Worm (Caenorhabditis elegans): ENCODE measurements around the gene irld-50.

irld-50 gene

DNA sequence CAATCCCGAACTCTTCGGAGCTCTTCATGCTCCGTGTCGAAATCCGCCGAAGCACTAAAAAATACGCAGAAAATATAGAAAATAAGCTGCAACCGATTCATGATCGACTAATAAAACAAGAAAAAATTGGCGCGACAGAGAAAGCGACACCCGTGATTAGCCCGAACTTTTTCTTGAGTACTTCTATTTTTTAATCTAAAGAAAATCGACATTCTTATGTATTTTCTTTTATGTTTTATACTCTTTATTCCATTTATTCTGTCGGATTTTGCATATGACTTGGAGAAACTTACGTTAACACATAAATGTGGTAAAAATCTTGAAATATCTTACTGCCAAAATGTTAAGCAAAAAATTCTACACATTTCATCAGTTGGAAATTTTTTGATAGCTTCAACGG is at the start of gene irld-50, which contains the start of gene irld-49:
TSS of gene irld-50 (minus strand) at position 101 of the 400 bp plus-strand sequence.
TSS of gene irld-49 (plus strand) at position 211 of the 400 bp plus-strand sequence.
- TF ChIP-seq hmbx-1 (tag; optimal IDR thresholded peaks at IDR 0.05): no peak
- TF ChIP-seq flt-1 (GFP tag; IDR thresholded peaks at IDR 0.05): no peak
- no peak for TF ChIP-seq sea-1 (GFP tag; conservative IDR thresholded peaks at IDR 0.05)
- no peak for TF ChIP-seq F13C5.2 (tag; optimal IDR thresholded peaks at IDR 0.05)
- TF ChIP-seq B0310.2 (tag; optimal IDR thresholded peaks at IDR 0.05): no peak
- TF ChIP-seq ceh-13 (GFP tag; optimal IDR thresholded peaks at IDR 0.05): no peak
- TF ChIP-seq tra-4 (tag; optimal IDR thresholded peaks at IDR 0.05): no peak
- no peak for TF ChIP-seq ets-7 (tag; optimal IDR thresholded peaks at IDR 0.05)

DNA sequence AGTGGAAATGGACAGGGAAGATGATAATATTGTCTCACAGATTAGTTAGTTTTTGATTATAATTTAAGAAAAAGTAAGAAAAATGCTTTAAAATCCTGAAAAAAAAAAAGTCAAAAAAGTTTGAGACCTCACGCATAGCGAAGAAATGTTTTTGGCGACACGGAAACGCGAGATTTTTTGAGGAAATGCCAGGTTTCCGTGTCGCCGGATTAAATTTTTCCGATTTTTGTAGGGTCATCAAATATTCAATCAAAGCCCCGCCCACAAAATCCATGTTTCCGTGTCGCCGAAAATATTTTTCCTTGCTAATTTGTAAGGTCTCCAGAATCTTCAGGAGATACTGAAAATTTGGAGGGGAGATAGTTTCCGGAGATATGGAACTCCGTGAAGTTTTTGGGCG is 48.4 kb upstream of the irld-50 start:
- TF ChIP-seq ets-7 (tag; optimal IDR thresholded peaks at IDR 0.05) (no peak), hmbx-1 (tag; optimal IDR thresholded peaks at IDR 0.05) (no peak), sea-1 (GFP tag; conservative IDR thresholded peaks at IDR 0.05) (no peak), flt-1 (GFP tag; IDR thresholded peaks at IDR 0.05) (no peak), B0310.2 (tag; optimal IDR thresholded peaks at IDR 0.05) (no peak), ama-1 (optimal IDR thresholded peaks at IDR 0.05) (no peak), F13C5.2 (tag; optimal IDR thresholded peaks at IDR 0.05) (no peak), ceh-36 (tag; optimal IDR thresholded peaks at IDR 0.05) (no peak), hmg-4 (GFP tag; optimal IDR thresholded peaks at IDR 0.05) (no peak), tra-4 (tag; optimal IDR thresholded peaks at IDR 0.05) (no peak), hnd-1 (tag; optimal IDR thresholded peaks at IDR 0.05) (no peak), aly-1 (tag; optimal IDR thresholded peaks at IDR 0.05) (no peak), pes-1 (GFP tag; IDR thresholded peaks at IDR 0.05) (no peak), tbx-37 (GFP tag; conservative IDR thresholded peaks at IDR 0.05) (no peak), ceh-13 (GFP tag; optimal IDR thresholded peaks at IDR 0.05) (no peak), scrt-1 (GFP tag; IDR thresholded peaks at IDR 0.05) (no peak), tbx-11 (GFP tag; IDR thresholded peaks at IDR 0.05) (no peak)

- TF ChIP-seq tbx-37 (GFP tag; conservative IDR thresholded peaks at IDR 0.05) (no peak), pes-1 (GFP tag; IDR thresholded peaks at IDR 0.05) (peak; percentile 62)
Measured at ce11 chrII:2991555-2992083, 47.8 kb upstream of the irld-50 start, which contains the start of gene K08A2.2. TSS of gene K08A2.2 (plus strand) at chrII:2991605.

DNA sequence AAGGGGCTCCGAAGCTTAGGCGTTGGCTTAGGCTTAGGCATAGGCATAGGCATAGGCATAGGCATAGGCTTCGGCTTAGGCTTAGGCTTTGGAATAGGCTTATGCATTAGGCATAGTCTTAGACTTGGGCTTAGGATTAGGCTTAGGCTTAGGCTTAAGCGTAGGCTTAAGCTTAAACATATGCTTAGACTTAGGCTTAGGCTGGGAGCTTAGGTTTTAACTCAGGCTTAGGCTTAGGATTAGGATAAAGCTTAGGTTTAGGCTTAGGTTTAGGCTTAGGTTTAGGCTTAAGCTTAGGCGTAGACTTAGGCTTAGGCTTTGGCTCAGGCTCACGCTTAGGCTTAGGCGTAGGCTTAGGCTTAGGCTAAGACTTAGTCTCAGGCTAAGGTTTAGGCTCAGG is 46.2 kb upstream of the irld-50 start:
- TF ChIP-seq hmbx-1 (tag; optimal IDR thresholded peaks at IDR 0.05) (no peak), ceh-36 (tag; optimal IDR thresholded peaks at IDR 0.05) (peak; percentile 87)

- TF ChIP-seq ceh-36 (tag; optimal IDR thresholded peaks at IDR 0.05): peak; percentile 39
Measured at ce11 chrII:2989076-2989475, 45.2 kb upstream of the irld-50 start.

ce11 chrII:2987854-2988350 is 44.0 kb upstream of the irld-50 start, which contains the start of gene lido-7:
TSS of gene lido-7 (plus strand) at chrII:2988300.
- TF ChIP-seq ama-1 (optimal IDR thresholded peaks at IDR 0.05): no peak
- no peak for TF ChIP-seq flt-1 (GFP tag; IDR thresholded peaks at IDR 0.05)
- TF ChIP-seq B0310.2 (tag; optimal IDR thresholded peaks at IDR 0.05): no peak
- no peak for TF ChIP-seq tbx-11 (GFP tag; IDR thresholded peaks at IDR 0.05)
- no peak for TF ChIP-seq pes-1 (GFP tag; IDR thresholded peaks at IDR 0.05)
- no peak for TF ChIP-seq sea-1 (GFP tag; conservative IDR thresholded peaks at IDR 0.05)
- no peak for TF ChIP-seq hmg-4 (GFP tag; optimal IDR thresholded peaks at IDR 0.05)
- TF ChIP-seq ceh-13 (GFP tag; optimal IDR thresholded peaks at IDR 0.05): no peak
- TF ChIP-seq tra-4 (tag; optimal IDR thresholded peaks at IDR 0.05): no peak
- TF ChIP-seq aly-1 (tag; optimal IDR thresholded peaks at IDR 0.05): no peak
- TF ChIP-seq hmbx-1 (tag; optimal IDR thresholded peaks at IDR 0.05): no peak
- TF ChIP-seq ceh-36 (tag; optimal IDR thresholded peaks at IDR 0.05): no peak
- no peak for TF ChIP-seq tbx-37 (GFP tag; conservative IDR thresholded peaks at IDR 0.05)
- TF ChIP-seq ets-7 (tag; optimal IDR thresholded peaks at IDR 0.05): no peak
- no peak for TF ChIP-seq hnd-1 (tag; optimal IDR thresholded peaks at IDR 0.05)
- TF ChIP-seq scrt-1 (GFP tag; IDR thresholded peaks at IDR 0.05): no peak
- TF ChIP-seq F13C5.2 (tag; optimal IDR thresholded peaks at IDR 0.05): no peak

ce11 chrII:2987122-2987556 is 43.3 kb upstream of the irld-50 start:
- TF ChIP-seq flt-1 (GFP tag; IDR thresholded peaks at IDR 0.05) (no peak), tbx-11 (GFP tag; IDR thresholded peaks at IDR 0.05) (no peak), ceh-36 (tag; optimal IDR thresholded peaks at IDR 0.05) (no peak), ets-7 (tag; optimal IDR thresholded peaks at IDR 0.05) (no peak), aly-1 (tag; optimal IDR thresholded peaks at IDR 0.05) (no peak), pes-1 (GFP tag; IDR thresholded peaks at IDR 0.05) (no peak), B0310.2 (tag; optimal IDR thresholded peaks at IDR 0.05) (no peak), sea-1 (GFP tag; conservative IDR thresholded peaks at IDR 0.05) (no peak), F13C5.2 (tag; optimal IDR thresholded peaks at IDR 0.05) (no peak), hmbx-1 (tag; optimal IDR thresholded peaks at IDR 0.05) (no peak), hmg-4 (GFP tag; optimal IDR thresholded peaks at IDR 0.05) (no peak), hnd-1 (tag; optimal IDR thresholded peaks at IDR 0.05) (no peak)

DNA sequence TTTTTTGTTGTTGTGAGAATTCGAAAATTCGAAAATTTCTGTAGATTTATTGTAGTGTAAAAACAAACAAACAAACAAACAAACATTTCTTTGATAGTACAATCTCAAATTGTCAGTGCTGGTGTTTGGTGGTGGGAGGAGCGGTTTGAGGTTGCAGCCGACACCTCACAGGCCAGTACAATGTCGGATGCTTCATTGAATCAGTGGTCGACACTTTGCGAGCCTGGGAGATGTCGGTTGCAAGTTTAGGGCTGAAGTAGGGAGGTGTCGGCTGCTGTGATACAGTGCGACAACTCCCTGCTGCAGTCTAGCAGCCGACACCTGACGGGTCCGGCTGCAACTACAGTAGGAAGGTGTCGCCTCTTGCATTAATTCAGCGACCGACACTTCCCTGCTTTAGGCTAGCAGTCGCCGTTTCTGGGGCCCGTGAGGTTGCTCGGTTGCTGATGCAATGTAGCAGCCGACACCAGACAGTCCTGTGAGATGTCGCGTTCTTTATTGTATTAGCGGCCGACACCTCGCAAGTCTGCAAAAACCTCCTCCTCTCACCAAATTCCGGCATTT is 42.2 kb upstream of the irld-50 start:
- TF ChIP-seq ama-1 (optimal IDR thresholded peaks at IDR 0.05): no peak
- TF ChIP-seq hmbx-1 (tag; optimal IDR thresholded peaks at IDR 0.05): no peak
- no peak for TF ChIP-seq ceh-36 (tag; optimal IDR thresholded peaks at IDR 0.05)
- no peak for TF ChIP-seq hmg-4 (GFP tag; optimal IDR thresholded peaks at IDR 0.05)
- TF ChIP-seq pes-1 (GFP tag; IDR thresholded peaks at IDR 0.05): no peak
